Worm (Caenorhabditis elegans) whole organism, L3 larva: ENCODE results near the gene srh-2.

Source experiments
- daf-12 ChIP-seq: fragments of 150-350 bp; optimal IDR thresholded peaks from 2 replicates; lab custom pipeline; 2014; ENCODE audit warnings: missing biosample characterization, missing genetic modification reagents, missing genetic modification characterization
- elt-2 ChIP-seq: sonication (generic microtip); optimal IDR thresholded peaks from 2 replicates; lab custom pipeline; 2016; ENCODE audit warnings: missing genetic modification reagents, mild to moderate bottlenecking, missing genetic modification characterization, missing compliant biosample characterization
- eor-1 ChIP-seq, 2 experiments: fragments of 150-350 bp; optimal IDR thresholded peaks; 2 replicates each; lab custom pipeline; 2014 to 2018; ENCODE audit warnings: missing biosample characterization in 2 of 2, missing genetic modification characterization in 2 of 2
- fkh-2 ChIP-seq: fragments of 150-350 bp; optimal IDR thresholded peaks from 2 replicates; lab custom pipeline; 2014; ENCODE audit warnings: missing biosample characterization, missing genetic modification reagents, missing genetic modification characterization
- lin-39 ChIP-seq: fragments of 150-350 bp; optimal IDR thresholded peaks from 2 replicates; lab custom pipeline; 2018; ENCODE audit warnings: missing biosample characterization, missing genetic modification reagents, missing genetic modification characterization
- nfya-1 ChIP-seq: sonication (generic microtip); optimal IDR thresholded peaks from 2 replicates; lab custom pipeline; 2017; ENCODE audit warnings: missing genetic modification characterization, mild to moderate bottlenecking, missing compliant biosample characterization, antibody characterized with exemption, moderate library complexity; ENCODE audit not compliant: insufficient read depth
- nhr-23 ChIP-seq: fragments of 150-350 bp; optimal IDR thresholded peaks from 2 replicates; lab custom pipeline; 2014; ENCODE audit warnings: missing biosample characterization, missing genetic modification reagents, missing genetic modification characterization
- nhr-76 ChIP-seq: fragments of 150-350 bp; sonication (generic microtip); optimal IDR thresholded peaks from 5 replicates; lab custom pipeline; 2014; ENCODE audit warnings: missing biosample characterization, missing genetic modification characterization
- pqm-1 ChIP-seq: fragments of 150-350 bp; optimal IDR thresholded peaks from 2 replicates; lab custom pipeline; 2017; ENCODE audit warnings: missing biosample characterization, missing genetic modification characterization, inconsistent platforms
- skn-1 ChIP-seq: fragments of 150-350 bp; optimal IDR thresholded peaks from 2 replicates; lab custom pipeline; 2014; ENCODE audit warnings: missing biosample characterization, missing genetic modification characterization
- snpc-4 ChIP-seq: fragments of 150-350 bp; optimal IDR thresholded peaks from 2 replicates; lab custom pipeline; 2014; ENCODE audit warnings: missing biosample characterization, missing genetic modification characterization
- unc-62 ChIP-seq: fragments of 150-350 bp; sonication (generic microtip); optimal IDR thresholded peaks from 4 replicates; lab custom pipeline; 2014; ENCODE audit warnings: missing biosample characterization, missing genetic modification reagents, missing genetic modification characterization
- zag-1 ChIP-seq: fragments of 150-350 bp; optimal IDR thresholded peaks from 2 replicates; lab custom pipeline; 2014; ENCODE audit warnings: missing biosample characterization, missing genetic modification characterization

DNA sequence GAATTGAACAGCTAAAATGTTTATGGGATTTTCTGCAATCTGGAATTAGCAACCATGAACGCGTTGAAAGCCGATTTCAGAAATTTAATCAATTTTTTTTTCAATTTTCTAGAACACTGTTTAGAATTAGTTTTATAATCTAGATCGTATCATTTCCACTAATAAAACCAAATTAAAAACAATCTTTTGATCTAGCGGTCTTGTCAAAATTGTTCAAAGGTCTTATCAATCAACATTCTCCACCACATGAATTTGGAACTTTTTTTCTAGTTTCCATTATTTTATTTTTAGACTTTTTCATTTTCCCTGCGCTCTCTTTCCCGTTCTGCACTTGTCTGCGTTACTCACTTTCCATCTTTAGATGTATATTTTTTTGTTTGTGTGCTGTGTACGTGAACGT, 34.2 kb downstream of the srh-2 start, which contains the start of gene srp-2:
- TF ChIP-seq nhr-76 (no peak), eor-1 (tag; optimal IDR thresholded peaks at IDR 0.05; lab: Kevin White, UChicago) (no peak), snpc-4 (tag; lab: Kevin White, UChicago) (no peak), fkh-2 (tag; lab: Kevin White, UChicago) (no peak), lin-39 (tag; lab: Kevin White, UChicago) (no peak), unc-62 (GFP tag; lab: Kevin White, UChicago) (no peak), nhr-23 (no peak), daf-12 (tag; lab: Kevin White, UChicago) (no peak), pqm-1 (tag; lab: Kevin White, UChicago) (no peak), elt-2 (tag; lab: Kevin White, UChicago) (no peak), skn-1 (no peak), zag-1 (no peak), nfya-1 (tag; lab: Kevin White, UChicago) (no peak)
